Worm (Caenorhabditis elegans): ENCODE measurements around the gene clec-241.

DNA sequence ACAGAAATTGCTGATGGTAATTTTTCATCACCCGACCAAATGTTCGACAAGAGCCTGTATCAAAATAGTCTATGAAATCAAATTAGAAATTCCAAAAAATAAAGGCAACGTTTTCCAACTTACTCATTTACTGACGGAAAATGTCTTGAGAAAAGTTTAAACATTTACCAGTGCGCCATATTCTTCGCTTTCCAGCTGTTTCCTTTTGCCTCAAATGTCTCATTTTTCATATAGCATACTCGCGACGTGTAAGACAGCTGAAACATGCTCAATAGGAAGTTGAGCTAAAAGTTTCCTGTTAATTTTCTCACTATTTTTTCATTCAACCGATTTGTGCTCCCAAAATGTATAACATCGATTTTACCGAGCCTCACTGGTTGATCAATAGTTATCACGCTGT, 46.9 kb upstream of the clec-241 start, which contains the start of gene sri-66:
- TF ChIP-seq unc-62 (GFP tag; optimal IDR thresholded peaks at IDR 0.05) (no peak), lin-39 (tag; optimal IDR thresholded peaks at IDR 0.05) (no peak), ztf-11 (tag; optimal IDR thresholded peaks at IDR 0.05) (no peak), lsy-12 (tag; optimal IDR thresholded peaks at IDR 0.05) (no peak), ceh-28 (tag; optimal IDR thresholded peaks at IDR 0.05) (no peak), fos-1 (tag; optimal IDR thresholded peaks at IDR 0.05) (no peak), pha-4 (tag; optimal IDR thresholded peaks at IDR 0.05) (no peak), nhr-11 (tag; optimal IDR thresholded peaks at IDR 0.05) (no peak), ZK546.5 (tag; optimal IDR thresholded peaks at IDR 0.05) (no peak), egl-5 (tag; optimal IDR thresholded peaks at IDR 0.05) (no peak), aly-2 (tag; optimal IDR thresholded peaks at IDR 0.05) (no peak), nhr-76 (tag; optimal IDR thresholded peaks at IDR 0.05) (no peak)
